Worm (Caenorhabditis elegans) whole organism, L1 larva: ENCODE data around the gene cpt-1.

Experiments used
- C04F5.9 ChIP-seq: sonication (generic microtip); optimal IDR thresholded peaks from 2 replicates; lab custom pipeline; 2016; ENCODE audit warnings: missing genetic modification characterization, missing compliant biosample characterization
- C34B4.2 ChIP-seq: sonication (generic microtip); optimal IDR thresholded peaks from 2 replicates; lab custom pipeline; 2017; ENCODE audit warnings: mild to moderate bottlenecking, missing genetic modification characterization, missing compliant biosample characterization
- F16B12.6 ChIP-seq: fragments of 150-350 bp; optimal IDR thresholded peaks from 2 replicates; lab custom pipeline; 2014; ENCODE audit warnings: missing biosample characterization, missing genetic modification characterization
- aly-2 ChIP-seq: fragments of 150-350 bp; optimal IDR thresholded peaks from 2 replicates; lab custom pipeline; 2014; ENCODE audit warnings: missing biosample characterization, missing genetic modification characterization
- ceh-63 ChIP-seq: fragments of 200-800 bp; sonication (Bioruptor generic); optimal IDR thresholded peaks from 2 replicates; lab custom pipeline; 2018; ENCODE audit warnings: mild to moderate bottlenecking, missing genetic modification characterization, missing compliant biosample characterization
- ceh-8 ChIP-seq: fragments of 200-800 bp; sonication (Bioruptor generic); optimal IDR thresholded peaks from 2 replicates; lab custom pipeline; 2018; ENCODE audit warnings: mild to moderate bottlenecking, missing genetic modification characterization, moderate library complexity, missing compliant biosample characterization
- ceh-82 ChIP-seq, 3 experiments: fragments of 150-350 bp in 1 of 3; sonication (generic microtip) in 2 of 3; optimal IDR thresholded peaks; 2 replicates each; lab custom pipeline; 2014 to 2017; ENCODE audit warnings: missing biosample characterization in 3 of 3, missing genetic modification characterization in 3 of 3
- efl-1 ChIP-seq, 4 experiments: fragments of 150-350 bp; optimal IDR thresholded peaks in 3 of 4; peaks in 1 of 4; 1 replicate in 1 of 4; 2 replicates in 3 of 4; lab custom pipeline; 2014; ENCODE audit warnings: missing biosample characterization in 2 of 4, missing genetic modification characterization in 2 of 4, missing genetic modification reagents in 2 of 4
- egl-13 ChIP-seq: sonication (generic microtip); optimal IDR thresholded peaks from 2 replicates; lab custom pipeline; 2016; ENCODE audit warnings: missing genotype, missing genetic modification reagents, missing genetic modification characterization, missing compliant biosample characterization
- elt-2 ChIP-seq: sonication (generic microtip); optimal IDR thresholded peaks from 2 replicates; lab custom pipeline; 2016; ENCODE audit warnings: missing genetic modification characterization, mild to moderate bottlenecking, inconsistent platforms, missing compliant biosample characterization, missing genetic modification reagents
- elt-3 ChIP-seq, 6 experiments: fragments of 150-350 bp in 1 of 6; sonication (generic microtip); optimal IDR thresholded peaks; 2 replicates each; lab custom pipeline; 2017 to 2018; ENCODE audit warnings: missing biosample characterization in 6 of 6, missing genetic modification characterization in 6 of 6, inconsistent platforms in 1 of 6
- ets-5 ChIP-seq: fragments of 200-800 bp; sonication (Bioruptor generic); IDR thresholded peaks from 2 replicates; pipeline ENCODE4 v1.3.6; 2022; ENCODE audit warnings: missing genetic modification characterization, missing compliant biosample characterization
- fkh-8 ChIP-seq: sonication (generic microtip); optimal IDR thresholded peaks from 2 replicates; lab custom pipeline; 2016; ENCODE audit warnings: mild to moderate bottlenecking, missing genetic modification characterization, missing compliant biosample characterization
- fos-1 ChIP-seq: fragments of 150-350 bp; optimal IDR thresholded peaks from 2 replicates; lab custom pipeline; 2014; ENCODE audit warnings: missing biosample characterization, missing genetic modification characterization
- hlh-4 ChIP-seq: sonication (generic microtip); optimal IDR thresholded peaks from 2 replicates; lab custom pipeline; 2016; ENCODE audit warnings: mild to moderate bottlenecking, missing genetic modification characterization, missing compliant biosample characterization
- hpl-2 ChIP-seq: fragments of 150-350 bp; optimal IDR thresholded peaks from 2 replicates; lab custom pipeline; 2014; ENCODE audit warnings: missing biosample characterization, missing genetic modification reagents, missing genetic modification characterization
- jun-1 ChIP-seq: fragments of 150-350 bp; optimal IDR thresholded peaks from 2 replicates; lab custom pipeline; 2014; ENCODE audit warnings: missing biosample characterization, missing genetic modification reagents, missing genetic modification characterization
- lin-35 ChIP-seq, 2 experiments: fragments of 150-350 bp; optimal IDR thresholded peaks; 2 replicates each; lab custom pipeline; 2014; ENCODE audit warnings: missing biosample characterization in 2 of 2, missing genetic modification characterization in 2 of 2, missing genetic modification reagents in 2 of 2
- lir-3 ChIP-seq: sonication (generic microtip); optimal IDR thresholded peaks from 2 replicates; lab custom pipeline; 2016; ENCODE audit warnings: mild to moderate bottlenecking, missing genetic modification characterization, moderate library complexity, missing compliant biosample characterization; ENCODE audit not compliant: poor library complexity
- mef-2 ChIP-seq: fragments of 150-350 bp; optimal IDR thresholded peaks from 2 replicates; lab custom pipeline; 2014; ENCODE audit warnings: missing biosample characterization, missing genetic modification characterization
- nhr-237 ChIP-seq: fragments of 150-350 bp; optimal IDR thresholded peaks from 2 replicates; lab custom pipeline; 2014; ENCODE audit warnings: missing biosample characterization, missing genetic modification characterization
- nhr-84 ChIP-seq: sonication (generic microtip); optimal IDR thresholded peaks from 2 replicates; lab custom pipeline; 2017; ENCODE audit warnings: missing biosample characterization, missing genetic modification characterization
- nhr-85 ChIP-seq: sonication (generic microtip); peaks from one replicate; lab custom pipeline; 2016; ENCODE audit warnings: missing genetic modification characterization, inconsistent platforms, missing compliant biosample characterization
- nhr-90 ChIP-seq: sonication (generic microtip); optimal IDR thresholded peaks from 2 replicates; lab custom pipeline; 2016; ENCODE audit warnings: mild to moderate bottlenecking, missing genetic modification characterization, missing compliant biosample characterization; ENCODE audit not compliant: poor library complexity
- pax-3 ChIP-seq: fragments of 200-800 bp; sonication (Bioruptor generic); optimal IDR thresholded peaks from 2 replicates; lab custom pipeline; 2018; ENCODE audit warnings: mild to moderate bottlenecking, missing genetic modification characterization, moderate library complexity, missing compliant biosample characterization
- sptf-1 ChIP-seq: fragments of 150-350 bp; optimal IDR thresholded peaks from 2 replicates; lab custom pipeline; 2014; ENCODE audit warnings: missing biosample characterization, missing genetic modification characterization
- tbx-2 ChIP-seq: sonication (generic microtip); optimal IDR thresholded peaks from 2 replicates; lab custom pipeline; 2016; ENCODE audit warnings: missing genetic modification characterization, missing compliant biosample characterization
- unc-130 ChIP-seq: fragments of 150-350 bp; optimal IDR thresholded peaks from 2 replicates; lab custom pipeline; 2017; ENCODE audit warnings: missing biosample characterization, missing genetic modification characterization, inconsistent platforms
- unc-62 ChIP-seq: fragments of 150-350 bp; optimal IDR thresholded peaks from 2 replicates; lab custom pipeline; 2014; ENCODE audit warnings: missing biosample characterization, missing genetic modification reagents, missing genetic modification characterization
- xbp-1 ChIP-seq: sonication (generic microtip); optimal IDR thresholded peaks from 2 replicates; lab custom pipeline; 2016; ENCODE audit warnings: missing genetic modification characterization, missing compliant biosample characterization
- zag-1 ChIP-seq: fragments of 150-350 bp; optimal IDR thresholded peaks from 2 replicates; lab custom pipeline; 2014; ENCODE audit warnings: missing biosample characterization, missing genetic modification characterization
- ztf-11 ChIP-seq, 2 experiments: sonication (generic microtip); optimal IDR thresholded peaks; 2 replicates each; lab custom pipeline; 2016 to 2017; ENCODE audit warnings: missing genetic modification characterization in 2 of 2, missing biosample characterization in 1 of 2, missing compliant biosample characterization in 1 of 2
- ztf-4 ChIP-seq: fragments of 150-350 bp; optimal IDR thresholded peaks from 2 replicates; lab custom pipeline; 2014; ENCODE audit warnings: missing biosample characterization, missing genetic modification characterization

Gene cpt-1

ce11 chrII:12810709-12811108 lies 14.5 kb upstream of the cpt-1 start, which contains the start of gene Y46G5A.20:
TSS of gene Y46G5A.20 (plus strand) at chrII:12811009.
- no peak for TF ChIP-seq C34B4.2
- no peak for TF ChIP-seq efl-1 (optimal IDR thresholded peaks at IDR 0.05; lab: Kevin White, UChicago)
- no peak for TF ChIP-seq efl-1 (GFP tag; optimal IDR thresholded peaks at IDR 0.05 in 1 of 2; lab: Kevin White, UChicago)
- no peak for TF ChIP-seq tbx-2
- no peak for TF ChIP-seq unc-130 (tag; lab: Kevin White, UChicago)
- no peak for TF ChIP-seq ets-5 (GFP tag; lab: Robert Waterston, UW)
- TF ChIP-seq ceh-8 (GFP tag; lab: Kevin White, UChicago) = no peak
- no peak for TF ChIP-seq nhr-84
- TF ChIP-seq nhr-90 (tag; lab: Kevin White, UChicago) = no peak
- no peak for TF ChIP-seq ztf-11 (tag; optimal IDR thresholded peaks at IDR 0.05; lab: Kevin White, UChicago)
- TF ChIP-seq ceh-82 (tag; optimal IDR thresholded peaks at IDR 0.05; lab: Kevin White, UChicago) = no peak
- TF ChIP-seq hlh-4 (tag; lab: Kevin White, UChicago) = no peak
- no peak for TF ChIP-seq nhr-237 (tag; lab: Kevin White, UChicago)

DNA sequence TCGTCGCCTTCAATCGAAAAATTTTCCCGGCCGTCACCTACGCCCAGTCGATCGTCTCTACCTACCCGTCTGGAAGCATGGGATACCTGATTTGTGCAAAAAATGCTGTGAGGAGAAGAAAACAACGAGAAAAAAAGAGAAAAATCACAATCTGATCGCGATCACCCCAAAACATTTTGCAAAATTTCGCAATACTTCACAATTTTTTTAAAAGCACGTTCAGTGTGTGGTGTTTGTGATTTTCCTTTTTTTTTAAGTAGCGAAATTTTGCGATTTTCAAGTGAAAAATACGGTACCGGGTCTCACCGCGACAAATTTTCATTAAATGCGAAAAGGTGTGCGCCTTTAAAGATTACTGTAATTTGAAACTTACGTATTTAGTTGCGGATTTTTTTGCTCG lies 13.5 kb upstream of the cpt-1 start:
- TF ChIP-seq aly-2 (tag; lab: Kevin White, UChicago) (no peak), unc-62 (GFP tag; lab: Kevin White, UChicago) (no peak), lin-35 (GFP tag; optimal IDR thresholded peaks at IDR 0.05; lab: Kevin White, UChicago) (no peak), ztf-4 (tag; lab: Kevin White, UChicago) (no peak), efl-1 (optimal IDR thresholded peaks at IDR 0.05; lab: Kevin White, UChicago) (no peak), efl-1 (GFP tag; optimal IDR thresholded peaks at IDR 0.05 in 1 of 2; lab: Kevin White, UChicago) (no peak), fkh-8 (tag; lab: Kevin White, UChicago) (no peak), lir-3 (no peak), ztf-11 (tag; optimal IDR thresholded peaks at IDR 0.05; lab: Kevin White, UChicago) (no peak)
- TF ChIP-seq, all 84 proteins: peak for 0

ce11 chrII:12808746-12809145 lies 12.5 kb upstream of the cpt-1 start:
- TF ChIP-seq elt-2 (tag; lab: Kevin White, UChicago) (no peak), F16B12.6 (tag; lab: Kevin White, UChicago) (no peak), ceh-63 (GFP tag; lab: Kevin White, UChicago) (no peak), xbp-1 (tag; lab: Kevin White, UChicago) (no peak), elt-3 (tag; optimal IDR thresholded peaks at IDR 0.05; lab: Kevin White, UChicago) (no peak), C04F5.9 (tag; lab: Kevin White, UChicago) (no peak), sptf-1 (tag; lab: Kevin White, UChicago) (no peak), pax-3 (tag; lab: Kevin White, UChicago) (no peak), fos-1 (tag; lab: Kevin White, UChicago) (no peak), egl-13 (tag; lab: Kevin White, UChicago) (no peak), hpl-2 (GFP tag; lab: Kevin White, UChicago) (no peak)

DNA sequence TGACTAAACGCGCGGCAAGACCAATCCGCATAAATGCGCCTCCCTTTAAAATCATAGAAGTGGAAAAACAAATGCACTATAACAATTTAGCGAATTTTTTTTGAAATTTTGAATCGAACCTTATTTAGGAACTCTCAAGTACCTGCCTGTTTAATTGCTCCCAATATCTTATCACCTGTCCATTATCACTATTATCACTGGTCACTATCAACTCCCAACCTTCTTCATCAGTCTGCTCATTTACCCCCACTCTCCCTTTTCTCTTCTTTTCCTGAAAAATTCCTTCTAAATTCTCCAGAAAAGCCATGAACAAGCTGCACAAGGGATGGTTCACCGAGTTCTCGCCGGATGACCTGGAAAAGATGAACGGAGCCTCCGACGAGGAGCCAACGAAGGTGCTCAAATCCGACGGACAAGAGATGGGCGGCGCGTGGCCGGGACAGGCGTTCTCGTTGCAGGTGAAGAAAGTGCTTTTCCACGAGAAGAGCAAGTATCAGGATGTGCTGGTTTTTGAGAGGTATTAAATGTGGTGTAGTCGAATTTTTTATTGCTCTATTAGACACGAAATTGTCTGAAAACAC lies 10.4 kb upstream of the cpt-1 start, which contains the start of gene spds-1:
spds-1 (plus strand) TSS at position 298 of the 581 bp plus-strand sequence.
- TF ChIP-seq nhr-85 (tag; lab: Kevin White, UChicago) (no peak), ceh-82 (tag; optimal IDR thresholded peaks at IDR 0.05; lab: Kevin White, UChicago) (no peak), mef-2 (tag; lab: Kevin White, UChicago) (no peak), C34B4.2 (no peak), jun-1 (no peak), ceh-63 (GFP tag; lab: Kevin White, UChicago) (no peak), zag-1 (tag; lab: Kevin White, UChicago) (no peak)
